Worm (Caenorhabditis elegans) whole organism, mixed stage, embryonic: ENCODE data around the gene srbc-57.

Source experiments
- ceh-43 ChIP-seq: fragments of 200-800 bp; sonication (Bioruptor generic); optimal IDR thresholded peaks from 2 replicates; lab custom pipeline; 2018; ENCODE audit warnings: mild to moderate bottlenecking, missing genetic modification characterization, moderate library complexity, missing compliant biosample characterization
- elt-1 ChIP-seq: sonication (generic microtip); optimal IDR thresholded peaks from 2 replicates; lab custom pipeline; 2017; ENCODE audit warnings: missing genetic modification characterization, mild to moderate bottlenecking, missing compliant biosample characterization, antibody characterized with exemption, moderate library complexity, borderline replicate concordance; ENCODE audit not compliant: insufficient read depth
- elt-3 ChIP-seq: fragments of 150-350 bp; optimal IDR thresholded peaks from 2 replicates; lab custom pipeline; 2014; ENCODE audit warnings: missing biosample characterization, missing genetic modification characterization
- lin-13 ChIP-seq: fragments of 150-350 bp; optimal IDR thresholded peaks from 2 replicates; lab custom pipeline; 2014; ENCODE audit warnings: missing biosample characterization, missing genetic modification characterization
- lsy-2 ChIP-seq: fragments of 150-350 bp; optimal IDR thresholded peaks from 2 replicates; lab custom pipeline; 2014; ENCODE audit warnings: missing biosample characterization, missing genetic modification characterization
- mab-5 ChIP-seq: fragments of 150-350 bp; optimal IDR thresholded peaks from 2 replicates; lab custom pipeline; 2014; ENCODE audit warnings: missing biosample characterization, missing genetic modification characterization
- nhr-12 ChIP-seq: fragments of 150-350 bp; optimal IDR thresholded peaks from 2 replicates; lab custom pipeline; 2014; ENCODE audit warnings: missing biosample characterization, missing genetic modification characterization
- nhr-237 ChIP-seq: fragments of 150-350 bp; optimal IDR thresholded peaks from 2 replicates; lab custom pipeline; 2014; ENCODE audit warnings: missing biosample characterization, missing genetic modification characterization
- nhr-28 ChIP-seq: fragments of 150-350 bp; optimal IDR thresholded peaks from 2 replicates; lab custom pipeline; 2014; ENCODE audit warnings: missing biosample characterization, missing genetic modification characterization
- nhr-76 ChIP-seq: sonication (generic microtip); optimal IDR thresholded peaks from 2 replicates; lab custom pipeline; 2017; ENCODE audit warnings: missing biosample characterization, missing genetic modification characterization
- snpc-4 ChIP-seq: fragments of 150-350 bp; optimal IDR thresholded peaks from 2 replicates; lab custom pipeline; 2014; ENCODE audit warnings: missing biosample characterization, missing genetic modification characterization
- unc-62 ChIP-seq: fragments of 150-350 bp; optimal IDR thresholded peaks from 2 replicates; lab custom pipeline; 2014; ENCODE audit warnings: missing biosample characterization, missing genetic modification reagents, missing genetic modification characterization
- ztf-11 ChIP-seq: fragments of 150-350 bp; optimal IDR thresholded peaks from 2 replicates; lab custom pipeline; 2014; ENCODE audit warnings: missing biosample characterization, missing genetic modification characterization

- no peak for TF ChIP-seq unc-62 (GFP tag; lab: Kevin White, UChicago)
- no peak for TF ChIP-seq ztf-11
- no peak for TF ChIP-seq mab-5 (tag; lab: Kevin White, UChicago)
- TF ChIP-seq elt-3: no peak
- no peak for TF ChIP-seq nhr-12 (tag; lab: Kevin White, UChicago)
- no peak for TF ChIP-seq nhr-76 (tag; lab: Kevin White, UChicago)
- no peak for TF ChIP-seq lin-13 (tag; lab: Kevin White, UChicago)
- no peak for TF ChIP-seq elt-1 (tag; lab: Kevin White, UChicago)
- TF ChIP-seq nhr-237 (tag; lab: Kevin White, UChicago): no peak
- TF ChIP-seq ceh-43: no peak
- TF ChIP-seq nhr-28: no peak
- TF ChIP-seq snpc-4 (tag; lab: Kevin White, UChicago): no peak
- TF ChIP-seq lsy-2: no peak
Measured at ce11 chrV:489320-489719, 21.0 kb upstream of the srbc-57 start, which contains the start of gene nhr-106.
